Fruit fly (Drosophila melanogaster) whole organism: ENCODE results near the gene CG17754.

Source experiments
- EcR ChIP-seq, 2 experiments: fragments of >200 bp; optimal IDR thresholded peaks; 2 replicates each; lab custom pipeline; 2017; ENCODE audit warnings: missing biosample characterization in 2 of 2, missing genetic modification characterization in 2 of 2, missing genetic modification reagents in 2 of 2
- psq ChIP-seq: fragments of >200 bp; optimal IDR thresholded peaks from 2 replicates; lab custom pipeline; 2017
- usp ChIP-seq: fragments of >200 bp; optimal IDR thresholded peaks from 2 replicates; lab custom pipeline; 2017; ENCODE audit warnings: missing biosample characterization, missing genetic modification characterization, mixed read lengths

DNA sequence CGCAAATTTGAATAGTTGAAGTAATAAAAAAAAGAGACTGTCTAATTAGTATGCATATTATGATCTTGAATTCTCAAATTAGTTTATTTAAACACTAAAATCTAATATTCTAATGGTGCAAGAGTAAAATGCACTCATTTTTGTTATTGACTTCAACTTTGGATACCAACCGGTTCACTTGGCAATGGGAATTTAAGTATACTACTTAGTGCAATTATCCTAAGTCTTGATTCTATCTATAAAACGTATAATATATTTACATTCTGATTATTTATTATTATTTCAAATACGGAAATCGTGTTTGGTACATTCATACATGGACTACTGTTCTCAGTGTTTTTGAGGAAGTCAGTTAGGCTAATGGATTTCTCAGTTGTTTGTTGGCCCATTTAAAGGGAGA lies 23.4 kb upstream of the CG17754 start, which contains the start of gene Gr8a:
- TF ChIP-seq usp (GFP tag; lab: Kevin White, UChicago), result no peak
- TF ChIP-seq psq, result no peak
- TF ChIP-seq EcR (GFP tag; optimal IDR thresholded peaks at IDR 0.05; lab: Kevin White, UChicago), result no peak
